Fruit fly (Drosophila melanogaster) whole organism, prepupa: ENCODE measurements around the gene CG5644.

Source experiments
- CG10669 ChIP-seq: fragments of 200-800 bp; sonication (Bioruptor generic); optimal IDR thresholded peaks from 3 replicates; lab custom pipeline; 2018; ENCODE audit warnings: missing biosample characterization, mild to moderate bottlenecking, missing genetic modification characterization, moderate library complexity
- CG1621 ChIP-seq: fragments of 200-800 bp; sonication (Bioruptor generic); optimal IDR thresholded peaks from 3 replicates; lab custom pipeline; 2018; ENCODE audit warnings: missing biosample characterization, mild to moderate bottlenecking, missing genetic modification characterization
- CG32006 ChIP-seq: fragments of 200-800 bp; sonication (Bioruptor generic); optimal IDR thresholded peaks from 3 replicates; lab custom pipeline; 2017; ENCODE audit warnings: missing biosample characterization, mild to moderate bottlenecking, missing genetic modification characterization
- CG34406 ChIP-seq: fragments of 200-800 bp; sonication (Bioruptor generic); optimal IDR thresholded peaks from 3 replicates; lab custom pipeline; 2016; ENCODE audit warnings: missing biosample characterization, missing genetic modification characterization
- CG6163 ChIP-seq: fragments of 200-800 bp; sonication (Bioruptor generic); IDR thresholded peaks from 3 replicates; pipeline ENCODE4 v1.3.6; 2022; ENCODE audit warnings: missing biosample characterization, missing genetic modification characterization
- Eip75B ChIP-seq: fragments of 200-800 bp; sonication (Bioruptor generic); optimal IDR thresholded peaks from 3 replicates; lab custom pipeline; 2016; ENCODE audit warnings: missing biosample characterization, missing genetic modification characterization
- Ets96B ChIP-seq: fragments of 200-800 bp; optimal IDR thresholded peaks from 2 replicates; lab custom pipeline; 2019; ENCODE audit warnings: missing biosample characterization, mild to moderate bottlenecking, missing genetic modification characterization, moderate library complexity
- Hr4 ChIP-seq: fragments of 200-800 bp; sonication (Bioruptor generic); optimal IDR thresholded peaks from 3 replicates; lab custom pipeline; 2016; ENCODE audit warnings: missing biosample characterization, missing genetic modification characterization
- Sox102F ChIP-seq: fragments of 200-800 bp; sonication (Bioruptor generic); optimal IDR thresholded peaks from 2 replicates; lab custom pipeline; 2016; ENCODE audit warnings: missing biosample characterization, mild to moderate bottlenecking, missing genetic modification characterization
- Sox14 ChIP-seq: fragments of 200-800 bp; sonication (Bioruptor generic); optimal IDR thresholded peaks from 3 replicates; lab custom pipeline; 2016; ENCODE audit warnings: missing biosample characterization, missing genetic modification characterization
- net ChIP-seq: fragments of 200-800 bp; sonication (Bioruptor generic); optimal IDR thresholded peaks from 3 replicates; lab custom pipeline; 2016; ENCODE audit warnings: missing biosample characterization, missing genetic modification characterization
- topi ChIP-seq: fragments of 200-800 bp; sonication (Bioruptor generic); optimal IDR thresholded peaks from 3 replicates; lab custom pipeline; 2016; ENCODE audit warnings: missing biosample characterization, missing genetic modification characterization
- vri ChIP-seq: fragments of 200-800 bp; sonication (Bioruptor generic); optimal IDR thresholded peaks from 3 replicates; lab custom pipeline; 2016; ENCODE audit warnings: missing biosample characterization, mild to moderate bottlenecking, missing genetic modification characterization

- TF ChIP-seq Sox14 (peak; percentile 66), net (GFP tag; lab: Kevin White, UChicago) (peak; percentile 67), CG32006 (GFP tag; lab: Kevin White, UChicago) (peak; percentile 90), CG6163 (GFP tag; lab: Robert Waterston, UW) (no peak; the same call in 2 of the 3 replicates), CG10669 (GFP tag; lab: Kevin White, UChicago) (peak; percentile 67), vri (peak; percentile 7), Eip75B (peak; percentile 76), Hr4 (GFP tag; lab: Kevin White, UChicago) (peak; percentile 78), Ets96B (tag; lab: Kevin White, UChicago) (peak; percentile 66), CG34406 (GFP tag; lab: Kevin White, UChicago) (peak; percentile 3), topi (GFP tag; lab: Kevin White, UChicago) (peak; percentile 65), Sox102F (GFP tag; lab: Kevin White, UChicago) (peak; percentile 68), CG1621 (peak; percentile 44)
These were observed 26.3 kb downstream of the CG5644 start for dm6 chr3L:8953199-8953956.
